Fruit fly (Drosophila melanogaster) whole organism, embryonic: Measurements from ENCODE around the gene CG11858.

ENCODE experiments used
- C15 ChIP-seq: fragments of 200-800 bp; sonication (Bioruptor generic); IDR thresholded peaks from 3 replicates; pipeline ENCODE4 v1.3.6; 2022; ENCODE audit warnings: missing biosample characterization, missing genetic modification characterization
- CG10366 ChIP-seq: fragments of 200-800 bp; sonication (Bioruptor generic); IDR thresholded peaks from 2 replicates; pipeline ENCODE4 v1.3.6; 2022; ENCODE audit warnings: missing biosample characterization, missing genetic modification characterization
- CG10959 ChIP-seq: fragments of 200-800 bp; sonication (Bioruptor generic); IDR thresholded peaks from 2 replicates; pipeline ENCODE4 v1.3.6; 2022; ENCODE audit warnings: missing biosample characterization, missing genetic modification characterization
- CG11398 ChIP-seq: fragments of 200-800 bp; sonication (Bioruptor generic); optimal IDR thresholded peaks from 2 replicates; lab custom pipeline; 2016; ENCODE audit warnings: missing biosample characterization, missing genetic modification characterization
- CG12104 ChIP-seq: fragments of 200-800 bp; sonication (Bioruptor generic); optimal IDR thresholded peaks from 3 replicates; lab custom pipeline; 2016; ENCODE audit warnings: missing biosample characterization, missing genetic modification characterization
- CG12659 ChIP-seq: fragments of 200-800 bp; sonication (Bioruptor generic); optimal IDR thresholded peaks from 3 replicates; lab custom pipeline; 2017; ENCODE audit warnings: mild to moderate bottlenecking, missing biosample characterization, missing genetic modification reagents, missing genetic modification characterization
- CG14965 ChIP-seq: fragments of 200-800 bp; sonication (Bioruptor generic); optimal IDR thresholded peaks from 2 replicates; lab custom pipeline; 2016; ENCODE audit warnings: missing biosample characterization, missing genetic modification characterization, borderline replicate concordance
- CG16779 ChIP-seq: fragments of 200-800 bp; sonication (Bioruptor generic); IDR thresholded peaks from 2 replicates; pipeline ENCODE4 v1.3.6; 2022; ENCODE audit warnings: missing biosample characterization, missing genetic modification characterization
- CG18011 ChIP-seq: fragments of 200-800 bp; sonication (Bioruptor generic); optimal IDR thresholded peaks from 2 replicates; lab custom pipeline; 2017; ENCODE audit warnings: missing biosample characterization, missing genetic modification characterization, mild to moderate bottlenecking, moderate library complexity, missing genotype
- CG1832 ChIP-seq: fragments of 200-800 bp; sonication (Bioruptor generic); optimal IDR thresholded peaks from 2 replicates; lab custom pipeline; 2017; ENCODE audit warnings: missing biosample characterization, mild to moderate bottlenecking, missing genetic modification characterization, inconsistent platforms
- CG18764 ChIP-seq: fragments of 200-800 bp; sonication (Bioruptor generic); optimal IDR thresholded peaks from 3 replicates; lab custom pipeline; 2016; ENCODE audit warnings: missing biosample characterization, missing genetic modification characterization
- CG2712 ChIP-seq: fragments of 200-800 bp; optimal IDR thresholded peaks from 3 replicates; lab custom pipeline; 2019; ENCODE audit warnings: missing biosample characterization, mild to moderate bottlenecking, missing genetic modification characterization, moderate library complexity
- CG2875 ChIP-seq: fragments of 200-800 bp; sonication (Bioruptor generic); optimal IDR thresholded peaks from 2 replicates; lab custom pipeline; 2017; ENCODE audit warnings: missing biosample characterization, mild to moderate bottlenecking, missing genetic modification characterization, missing genetic modification reagents
- CG30431 ChIP-seq: fragments of 200-800 bp; sonication (Bioruptor generic); optimal IDR thresholded peaks from 2 replicates; lab custom pipeline; 2017; ENCODE audit warnings: missing biosample characterization, missing genetic modification characterization
- CG4404 ChIP-seq: fragments of 200-800 bp; sonication (Bioruptor generic); IDR thresholded peaks from 2 replicates; pipeline ENCODE4 v1.3.6; 2022; ENCODE audit warnings: missing biosample characterization, missing genetic modification characterization
- CG4854 ChIP-seq: fragments of 200-800 bp; sonication (Bioruptor generic); optimal IDR thresholded peaks from 2 replicates; lab custom pipeline; 2016; ENCODE audit warnings: missing biosample characterization, missing genetic modification characterization, inconsistent platforms
- CG5245 ChIP-seq: fragments of 200-800 bp; sonication (Bioruptor generic); optimal IDR thresholded peaks from 3 replicates; lab custom pipeline; 2016; ENCODE audit warnings: missing biosample characterization, missing genetic modification characterization
- CG6654 ChIP-seq: fragments of 200-800 bp; sonication (Bioruptor generic); optimal IDR thresholded peaks from 2 replicates; lab custom pipeline; 2017; ENCODE audit warnings: missing biosample characterization, mild to moderate bottlenecking, missing genetic modification characterization
- CG6689 ChIP-seq: fragments of 200-800 bp; sonication (Bioruptor generic); IDR thresholded peaks from 2 replicates; pipeline ENCODE4 v1.3.6; 2022; ENCODE audit warnings: missing biosample characterization, missing genetic modification characterization
- CG6854 ChIP-seq: fragments of 200-800 bp; sonication (Bioruptor generic); optimal IDR thresholded peaks from 3 replicates; lab custom pipeline; 2017; ENCODE audit warnings: missing biosample characterization, mild to moderate bottlenecking, missing genetic modification characterization
- CG7357 ChIP-seq: fragments of 200-800 bp; sonication (Bioruptor generic); IDR thresholded peaks from 3 replicates; pipeline ENCODE4 v1.3.6; 2022; ENCODE audit warnings: missing biosample characterization, missing genetic modification characterization
- ERR ChIP-seq: fragments of 200-800 bp; sonication (Bioruptor generic); optimal IDR thresholded peaks from 2 replicates; lab custom pipeline; 2016; ENCODE audit warnings: missing biosample characterization, missing genetic modification characterization
- GATAe ChIP-seq: fragments of 200-800 bp; sonication (Bioruptor generic); conservative IDR thresholded peaks from 2 replicates; pipeline ENCODE4 v1.3.6; 2022; ENCODE audit warnings: missing biosample characterization, missing genetic modification characterization
- HLH4C ChIP-seq: fragments of 200-800 bp; sonication (Bioruptor generic); IDR thresholded peaks from 3 replicates; pipeline ENCODE4 v1.3.6; 2022; ENCODE audit warnings: missing biosample characterization, missing genetic modification characterization; ENCODE audit not compliant: partially characterized antibody
- Hey ChIP-seq: fragments of 200-800 bp; sonication (Bioruptor generic); optimal IDR thresholded peaks from 3 replicates; lab custom pipeline; 2018; ENCODE audit warnings: missing biosample characterization, mild to moderate bottlenecking, missing genetic modification characterization
- Hr39 ChIP-seq: fragments of >200 bp; optimal IDR thresholded peaks from 2 replicates; lab custom pipeline; 2017
- MBD-R2 ChIP-seq: fragments of 200-800 bp; sonication (Bioruptor generic); IDR thresholded peaks from 2 replicates; pipeline ENCODE4 v1.3.6; 2022; ENCODE audit warnings: missing biosample characterization, missing genetic modification characterization
- NC2α ChIP-seq: fragments of 200-800 bp; sonication (Bioruptor generic); optimal IDR thresholded peaks from 2 replicates; lab custom pipeline; 2016; ENCODE audit warnings: missing biosample characterization, missing genetic modification characterization
- Optix ChIP-seq: fragments of 200-800 bp; sonication (Bioruptor generic); IDR thresholded peaks from 3 replicates; pipeline ENCODE4 v1.3.6; 2022; ENCODE audit warnings: missing biosample characterization, missing genetic modification characterization
- Spps ChIP-seq: fragments of 200-800 bp; sonication (Bioruptor generic); optimal IDR thresholded peaks from 2 replicates; lab custom pipeline; 2018; ENCODE audit warnings: missing biosample characterization, mild to moderate bottlenecking, missing genetic modification characterization
- Taf1 ChIP-seq: fragments of 200-800 bp; sonication (Bioruptor generic); IDR thresholded peaks from 2 replicates; pipeline ENCODE4 v1.3.6; 2022; ENCODE audit warnings: missing biosample characterization, missing genetic modification characterization
- Trl ChIP-seq, 3 experiments: fragments of >200 bp in 2 of 3; fragments of 200-800 bp in 1 of 3; sonication (Bioruptor generic) in 1 of 3; optimal IDR thresholded peaks; 2 replicates in 1 of 3; 3 replicates in 2 of 3; lab custom pipeline; 2016 to 2017; ENCODE audit warnings: missing biosample characterization in 1 of 3, missing genetic modification characterization in 1 of 3
- bigmax ChIP-seq: fragments of 200-800 bp; sonication (Bioruptor generic); optimal IDR thresholded peaks from 2 replicates; lab custom pipeline; 2018; ENCODE audit warnings: missing biosample characterization, mild to moderate bottlenecking, missing genetic modification characterization
- crol ChIP-seq: fragments of 200-800 bp; sonication (Bioruptor generic); IDR thresholded peaks from 2 replicates; pipeline ENCODE4 v1.3.6; 2022; ENCODE audit warnings: missing biosample characterization, missing genetic modification characterization
- dmrt99B ChIP-seq: fragments of 200-800 bp; sonication (Bioruptor generic); optimal IDR thresholded peaks from 2 replicates; lab custom pipeline; 2018; ENCODE audit warnings: missing biosample characterization, mild to moderate bottlenecking, missing genetic modification characterization, moderate library complexity
- fd96Cb ChIP-seq: fragments of 200-800 bp; sonication (Bioruptor generic); optimal IDR thresholded peaks from 2 replicates; lab custom pipeline; 2018; ENCODE audit warnings: missing biosample characterization, mild to moderate bottlenecking, missing genetic modification characterization, moderate library complexity
- gce ChIP-seq: fragments of 200-800 bp; sonication (Bioruptor generic); IDR thresholded peaks from 3 replicates; pipeline ENCODE4 v1.3.6; 2022; ENCODE audit warnings: missing biosample characterization, missing genetic modification characterization
- grau ChIP-seq: fragments of 200-800 bp; optimal IDR thresholded peaks from 3 replicates; lab custom pipeline; 2019; ENCODE audit warnings: missing biosample characterization, mild to moderate bottlenecking, missing genetic modification characterization, moderate library complexity
- gsb ChIP-seq: fragments of 200-800 bp; sonication (Bioruptor generic); IDR thresholded peaks from 2 replicates; pipeline ENCODE4 v1.3.6; 2022; ENCODE audit warnings: missing biosample characterization, missing genetic modification characterization
- gsb-n ChIP-seq: fragments of 200-800 bp; sonication (Bioruptor generic); optimal IDR thresholded peaks from 3 replicates; lab custom pipeline; 2018; ENCODE audit warnings: missing biosample characterization, mild to moderate bottlenecking, missing genetic modification characterization
- otp ChIP-seq: fragments of 200-800 bp; sonication (Bioruptor generic); IDR thresholded peaks from 3 replicates; pipeline ENCODE4, ENCODE4 v1.3.6; 2022; ENCODE audit warnings: missing biosample characterization, missing genetic modification characterization
- pan ChIP-seq, 4 experiments: fragments of >200 bp in 3 of 4; fragments of 200-800 bp in 1 of 4; sonication (Bioruptor generic) in 1 of 4; optimal IDR thresholded peaks in 3 of 4; IDR thresholded peaks in 1 of 4; 2 replicates each; pipeline versions ENCODE4 v1.3.6 to Lab custom; 2017 to 2022; ENCODE audit warnings: missing biosample characterization in 2 of 4, missing genetic modification characterization in 2 of 4, mixed read lengths in 1 of 4
- ranshi ChIP-seq: fragments of 200-800 bp; sonication (Bioruptor generic); IDR thresholded peaks from 2 replicates; pipeline ENCODE4 v1.3.6; 2022; ENCODE audit warnings: missing biosample characterization, missing genetic modification characterization
- stwl ChIP-seq: fragments of 200-800 bp; sonication (Bioruptor generic); optimal IDR thresholded peaks from 3 replicates; lab custom pipeline; 2018; ENCODE audit warnings: missing biosample characterization, mild to moderate bottlenecking, missing genetic modification characterization, moderate library complexity
- tap ChIP-seq: fragments of 200-800 bp; optimal IDR thresholded peaks from 3 replicates; lab custom pipeline; 2019; ENCODE audit warnings: missing biosample characterization, mild to moderate bottlenecking, missing genetic modification characterization, moderate library complexity
- unpg ChIP-seq: fragments of 200-800 bp; sonication (Bioruptor generic); optimal IDR thresholded peaks from 3 replicates; lab custom pipeline; 2018; ENCODE audit warnings: missing biosample characterization, mild to moderate bottlenecking, missing genetic modification characterization, moderate library complexity
- vvl ChIP-seq: fragments of 200-800 bp; sonication (Bioruptor generic); IDR thresholded peaks from 2 replicates; pipeline ENCODE4 v1.3.6; 2022; ENCODE audit warnings: missing biosample characterization, missing genetic modification characterization
- wdn ChIP-seq: fragments of 200-800 bp; sonication (Bioruptor generic); IDR thresholded peaks from 2 replicates; pipeline ENCODE4 v1.3.6; 2022; ENCODE audit warnings: missing biosample characterization, missing genetic modification characterization
- z ChIP-seq: fragments of 200-800 bp; sonication (Bioruptor generic); IDR thresholded peaks from 3 replicates; pipeline ENCODE4 v1.3.6; 2022; ENCODE audit warnings: missing biosample characterization, missing genetic modification characterization
- zfh2 ChIP-seq: fragments of 200-800 bp; sonication (Bioruptor generic); optimal IDR thresholded peaks from 2 replicates; lab custom pipeline; 2016; ENCODE audit warnings: missing biosample characterization, missing genetic modification characterization

The CG11858 gene

dm6 chr3R:25247379-25247869 is 15.1 kb upstream of the CG11858 start, which contains the start of the genes RpS27 and Nup37 (continued):
- no peak for TF ChIP-seq Trl (optimal IDR thresholded peaks at IDR 0.05; lab: Kevin White, UChicago)
- TF ChIP-seq Trl (GFP tag; optimal IDR thresholded peaks at IDR 0.05; lab: Kevin White, UChicago): peak; percentile 99
- peak; percentile 99 for TF ChIP-seq CG11398 (GFP tag; lab: Kevin White, UChicago)
- peak; percentile 98 for TF ChIP-seq gce (GFP tag; lab: Robert Waterston, UW)
- peak; percentile 93 for TF ChIP-seq C15 (GFP tag; lab: Robert Waterston, UW)
- TF ChIP-seq Hey: peak; percentile 99
- peak; percentile 91 for TF ChIP-seq fd96Cb (tag; lab: Kevin White, UChicago)
- peak; percentile 91 for TF ChIP-seq CG6689 (GFP tag; lab: Robert Waterston, UW)
- TF ChIP-seq CG5245 (GFP tag; lab: Kevin White, UChicago): peak; percentile 98
- peak; percentile 98 for TF ChIP-seq zfh2
- TF ChIP-seq stwl (tag; lab: Kevin White, UChicago): peak; percentile 95
- peak; percentile 98 for TF ChIP-seq vvl (GFP tag; lab: Robert Waterston, UW)
- TF ChIP-seq Optix (GFP tag; lab: Robert Waterston, UW): peak; percentile 96
- peak; percentile 78 for TF ChIP-seq z (GFP tag; lab: Robert Waterston, UW)
- TF ChIP-seq Spps (tag; lab: Kevin White, UChicago): peak; percentile 82
- peak; percentile 94 for TF ChIP-seq CG2712 (tag; lab: Kevin White, UChicago)
- no peak for TF ChIP-seq pan (optimal IDR thresholded peaks at IDR 0.05; lab: Kevin White, UChicago)
- peak in 1 of 2 experiments; percentile 97 for TF ChIP-seq pan (GFP tag; optimal IDR thresholded peaks at IDR 0.05 in 1 of 2, IDR thresholded peaks at IDR 0.05 in 1 of 2)
- TF ChIP-seq CG10366 (GFP tag; lab: Robert Waterston, UW): peak; percentile 96
- TF ChIP-seq unpg (GFP tag; lab: Kevin White, UChicago): peak; percentile 95
- TF ChIP-seq Taf1 (GFP tag; lab: Robert Waterston, UW): peak; percentile 81; the same call in 1 of the 2 replicates
- TF ChIP-seq dmrt99B (tag; lab: Kevin White, UChicago): peak; percentile 91
- peak; percentile 90 for TF ChIP-seq ERR (GFP tag; lab: Kevin White, UChicago)
- peak; percentile 73 for TF ChIP-seq CG7357 (GFP tag; lab: Robert Waterston, UW)
- TF ChIP-seq CG6654 (GFP tag; lab: Kevin White, UChicago): peak; percentile 94
- TF ChIP-seq tap (tag; lab: Kevin White, UChicago): peak; percentile 88
- TF ChIP-seq otp (GFP tag; lab: Robert Waterston, UW): peak; percentile 98
- peak; percentile 87 for TF ChIP-seq GATAe (GFP tag; lab: Robert Waterston, UW)
- TF ChIP-seq gsb: peak; percentile 95
- TF ChIP-seq CG6854 (GFP tag; lab: Kevin White, UChicago): peak; percentile 97
- peak; percentile 86 for TF ChIP-seq bigmax (GFP tag; lab: Kevin White, UChicago)
- TF ChIP-seq CG12659: peak; percentile 99
- TF ChIP-seq NC2α (GFP tag; lab: Kevin White, UChicago): peak; percentile 98
- TF ChIP-seq CG30431 (GFP tag; lab: Kevin White, UChicago): peak; percentile 98
- TF ChIP-seq HLH4C (GFP tag; lab: Robert Waterston, UW): no peak
- peak; percentile 98 for TF ChIP-seq CG4854 (GFP tag; lab: Kevin White, UChicago)
- TF ChIP-seq ranshi (GFP tag; lab: Robert Waterston, UW): peak; percentile 96
- TF ChIP-seq CG16779 (GFP tag; lab: Robert Waterston, UW): peak; percentile 97
- peak; percentile 99 for TF ChIP-seq CG12104 (GFP tag; lab: Kevin White, UChicago)
- peak; percentile 92 for TF ChIP-seq grau (tag; lab: Kevin White, UChicago)
- TF ChIP-seq MBD-R2: peak; percentile 86
- TF ChIP-seq CG18764: peak; percentile 98
- no peak for TF ChIP-seq CG1832
- TF ChIP-seq crol (GFP tag; lab: Robert Waterston, UW): peak; percentile 78; the same call in 1 of the 2 replicates
- TF ChIP-seq CG18011 (GFP tag; lab: Kevin White, UChicago): peak; percentile 92
- TF ChIP-seq CG4404: peak; percentile 89
- peak; percentile 95 for TF ChIP-seq gsb-n
- peak; percentile 94 for TF ChIP-seq wdn
- peak; percentile 95 for TF ChIP-seq CG10959 (GFP tag; lab: Robert Waterston, UW)
- peak; percentile 91 for TF ChIP-seq CG14965 (GFP tag; lab: Kevin White, UChicago)
- peak; percentile 98 for TF ChIP-seq CG2875
- TF ChIP-seq Hr39: no peak
